Worm (Caenorhabditis elegans): ENCODE measurements around the gene mltn-1.

DNA sequence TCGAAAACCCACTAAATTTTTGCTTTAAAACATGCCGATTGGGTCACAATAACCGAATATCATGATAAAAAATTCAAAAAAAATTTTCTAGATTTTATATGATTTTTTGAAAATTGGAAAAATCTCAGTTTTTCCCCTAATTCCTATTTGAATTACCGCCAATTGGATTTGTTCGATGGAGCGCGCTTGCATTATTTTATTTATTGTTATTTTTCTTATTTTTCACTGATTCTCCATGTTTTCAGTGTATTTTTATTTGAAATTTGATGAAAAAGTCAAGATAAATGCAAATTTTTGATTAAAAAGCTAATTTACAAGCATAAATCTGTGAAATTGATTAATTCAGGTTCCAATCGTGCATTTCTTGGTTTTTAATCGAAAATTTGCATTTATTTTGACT, 43.1 kb upstream of the mltn-1 start:
- TF ChIP-seq flt-1 (GFP tag; IDR thresholded peaks at IDR 0.05) (no peak), med-1 (GFP tag; optimal IDR thresholded peaks at IDR 0.05; ENCODE audit: insufficient read depth) (no peak), ztf-29 (GFP tag; IDR thresholded peaks at IDR 0.05) (no peak)

Measured in whole organism, midembryonic.